Fruit fly (Drosophila melanogaster) whole organism, embryonic: Measurements from ENCODE around the gene CG11791.
A peak's percentile ranks its signal among the peaks of the same experiment; 100 is the strongest.

Experiments used
- Adf1 ChIP-seq: fragments of 200-800 bp; sonication (Bioruptor generic); IDR thresholded peaks from 2 replicates; pipeline ENCODE4 v1.3.6; 2022; ENCODE audit warnings: missing biosample characterization, missing genetic modification characterization
- Asciz ChIP-seq: fragments of 200-800 bp; sonication (Bioruptor generic); optimal IDR thresholded peaks from 2 replicates; lab custom pipeline; 2017; ENCODE audit warnings: missing biosample characterization, mild to moderate bottlenecking, missing genetic modification characterization, missing genetic modification reagents
- Bgb ChIP-seq: fragments of 200-800 bp; sonication (Bioruptor generic); IDR thresholded peaks from 2 replicates; pipeline ENCODE4 v1.3.6; 2022; ENCODE audit warnings: missing biosample characterization, missing genetic modification characterization; ENCODE audit not compliant: partially characterized antibody
- Blimp-1 ChIP-seq: fragments of 200-800 bp; sonication (Bioruptor generic); optimal IDR thresholded peaks from 3 replicates; lab custom pipeline; 2018; ENCODE audit warnings: missing biosample characterization, missing genetic modification characterization, mild to moderate bottlenecking, moderate library complexity, missing genetic modification reagents
- BtbVII ChIP-seq: fragments of 200-800 bp; sonication (Bioruptor generic); optimal IDR thresholded peaks from 3 replicates; lab custom pipeline; 2017; ENCODE audit warnings: missing biosample characterization, mild to moderate bottlenecking, missing genetic modification characterization
- CG10366 ChIP-seq: fragments of 200-800 bp; sonication (Bioruptor generic); IDR thresholded peaks from 2 replicates; pipeline ENCODE4 v1.3.6; 2022; ENCODE audit warnings: missing biosample characterization, missing genetic modification characterization
- CG11398 ChIP-seq: fragments of 200-800 bp; sonication (Bioruptor generic); optimal IDR thresholded peaks from 2 replicates; lab custom pipeline; 2016; ENCODE audit warnings: missing biosample characterization, missing genetic modification characterization
- CG12155 ChIP-seq: fragments of 200-800 bp; sonication (Bioruptor generic); optimal IDR thresholded peaks from 3 replicates; lab custom pipeline; 2016; ENCODE audit warnings: missing biosample characterization, missing genetic modification characterization
- CG12299 ChIP-seq: fragments of 200-800 bp; sonication (Bioruptor generic); optimal IDR thresholded peaks from 2 replicates; lab custom pipeline; 2018; ENCODE audit warnings: missing biosample characterization, mild to moderate bottlenecking, missing genetic modification characterization
- CG13296 ChIP-seq: fragments of 200-800 bp; sonication (Bioruptor generic); optimal IDR thresholded peaks from 3 replicates; lab custom pipeline; 2018; ENCODE audit warnings: missing biosample characterization, mild to moderate bottlenecking, missing genetic modification characterization
- CG1602 ChIP-seq: fragments of 200-800 bp; sonication (Bioruptor generic); optimal IDR thresholded peaks from 3 replicates; lab custom pipeline; 2016; ENCODE audit warnings: missing biosample characterization, missing genetic modification characterization
- CG16813 ChIP-seq: fragments of 200-800 bp; sonication (Bioruptor generic); IDR thresholded peaks from 3 replicates; pipeline ENCODE4 v1.3.6; 2022; ENCODE audit warnings: missing biosample characterization, missing genetic modification characterization; ENCODE audit not compliant: partially characterized antibody
- CG17385 ChIP-seq: fragments of 200-800 bp; sonication (Bioruptor generic); optimal IDR thresholded peaks from 3 replicates; lab custom pipeline; 2018; ENCODE audit warnings: missing biosample characterization, mild to moderate bottlenecking, missing genetic modification characterization
- CG1792 ChIP-seq: fragments of 200-800 bp; sonication (Bioruptor generic); optimal IDR thresholded peaks from 2 replicates; lab custom pipeline; 2016; ENCODE audit warnings: missing biosample characterization, missing genetic modification characterization
- CG18599 ChIP-seq: fragments of 200-800 bp; sonication (Bioruptor generic); optimal IDR thresholded peaks from 3 replicates; lab custom pipeline; 2017; ENCODE audit warnings: missing biosample characterization, missing genetic modification characterization, mild to moderate bottlenecking, moderate library complexity, missing genetic modification reagents
- CG2875 ChIP-seq: fragments of 200-800 bp; sonication (Bioruptor generic); optimal IDR thresholded peaks from 2 replicates; lab custom pipeline; 2017; ENCODE audit warnings: missing biosample characterization, mild to moderate bottlenecking, missing genetic modification characterization, missing genetic modification reagents
- CG32772 ChIP-seq: fragments of 200-800 bp; sonication (Bioruptor generic); IDR thresholded peaks from 2 replicates; pipeline ENCODE4 v1.3.6; 2022; ENCODE audit warnings: missing biosample characterization, missing genetic modification characterization
- CG33557 ChIP-seq: fragments of 200-800 bp; sonication (Bioruptor generic); optimal IDR thresholded peaks from 2 replicates; lab custom pipeline; 2019; ENCODE audit warnings: missing biosample characterization, mild to moderate bottlenecking, missing genetic modification characterization, moderate library complexity
- CG7271 ChIP-seq: fragments of 200-800 bp; sonication (Bioruptor generic); optimal IDR thresholded peaks from 2 replicates; lab custom pipeline; 2018; ENCODE audit warnings: missing biosample characterization, mild to moderate bottlenecking, missing genetic modification characterization, moderate library complexity
- CG7372 ChIP-seq: fragments of 200-800 bp; sonication (Bioruptor generic); IDR thresholded peaks from 2 replicates; pipeline ENCODE4 v1.3.6; 2022; ENCODE audit warnings: missing biosample characterization, missing genetic modification characterization
- CHES-1-like ChIP-seq: fragments of 200-800 bp; sonication (Bioruptor generic); optimal IDR thresholded peaks from 2 replicates; lab custom pipeline; 2016; ENCODE audit warnings: missing biosample characterization, missing genetic modification characterization
- CoRest ChIP-seq: fragments of 200-800 bp; sonication (Bioruptor generic); optimal IDR thresholded peaks from 3 replicates; lab custom pipeline; 2018; ENCODE audit warnings: missing biosample characterization, mild to moderate bottlenecking, missing genetic modification characterization, moderate library complexity
- D19B ChIP-seq: fragments of 200-800 bp; sonication (Bioruptor generic); optimal IDR thresholded peaks from 2 replicates; lab custom pipeline; 2017; ENCODE audit warnings: missing biosample characterization, mild to moderate bottlenecking, missing genetic modification characterization
- Dfd ChIP-seq, 2 experiments: fragments of >200 bp; optimal IDR thresholded peaks; 2 replicates each; lab custom pipeline; 2017; ENCODE audit warnings: missing biosample characterization in 2 of 2, missing genetic modification characterization in 2 of 2
- Dll ChIP-seq: fragments of 200-800 bp; sonication (Bioruptor generic); IDR thresholded peaks from 4 replicates; pipeline ENCODE4 v1.3.6; 2022; ENCODE audit warnings: missing biosample characterization, missing genetic modification characterization; ENCODE audit not compliant: partially characterized antibody
- Dp ChIP-seq: fragments of 200-800 bp; sonication (Bioruptor generic); optimal IDR thresholded peaks from 2 replicates; lab custom pipeline; 2018; ENCODE audit warnings: missing biosample characterization, mild to moderate bottlenecking, missing genetic modification characterization, moderate library complexity
- Drgx ChIP-seq: fragments of 200-800 bp; sonication (Bioruptor generic); IDR thresholded peaks from 2 replicates; pipeline ENCODE4 v1.3.6; 2022; ENCODE audit warnings: missing biosample characterization, missing genetic modification characterization
- Ets65A ChIP-seq: fragments of 200-800 bp; sonication (Bioruptor generic); peaks from one replicate; lab custom pipeline; 2016; ENCODE audit warnings: missing biosample characterization, missing genetic modification characterization
- Fer1 ChIP-seq: fragments of 200-800 bp; sonication (Bioruptor generic); optimal IDR thresholded peaks from 2 replicates; lab custom pipeline; 2017; ENCODE audit warnings: missing biosample characterization, mild to moderate bottlenecking, missing genetic modification characterization
- HHEX ChIP-seq: fragments of 200-800 bp; sonication (Bioruptor generic); optimal IDR thresholded peaks from 3 replicates; lab custom pipeline; 2017; ENCODE audit warnings: missing biosample characterization, mild to moderate bottlenecking, missing genetic modification characterization, missing genetic modification reagents
- Nf-YA ChIP-seq: fragments of 200-800 bp; sonication (Bioruptor generic); IDR thresholded peaks from 2 replicates; pipeline ENCODE4 v1.3.6; 2022; ENCODE audit warnings: missing biosample characterization, missing genetic modification characterization
- Oaz ChIP-seq: fragments of 200-800 bp; sonication (Bioruptor generic); IDR thresholded peaks from 2 replicates; pipeline ENCODE4 v1.3.6; 2022; ENCODE audit warnings: missing biosample characterization, missing genetic modification characterization
- Taf1 ChIP-seq: fragments of 200-800 bp; sonication (Bioruptor generic); IDR thresholded peaks from 2 replicates; pipeline ENCODE4 v1.3.6; 2022; ENCODE audit warnings: missing biosample characterization, missing genetic modification characterization
- Usf ChIP-seq: fragments of 200-800 bp; sonication (Bioruptor generic); optimal IDR thresholded peaks from 2 replicates; lab custom pipeline; 2017; ENCODE audit warnings: missing genotype, missing biosample characterization, missing genetic modification characterization
- ash1 ChIP-seq: fragments of 200-800 bp; sonication (Bioruptor generic); optimal IDR thresholded peaks from 2 replicates; lab custom pipeline; 2018; ENCODE audit warnings: missing biosample characterization, mild to moderate bottlenecking, missing genetic modification characterization
- bbx ChIP-seq: fragments of 200-800 bp; sonication (Bioruptor generic); IDR thresholded peaks from 2 replicates; pipeline ENCODE4 v1.3.6; 2022; ENCODE audit warnings: missing biosample characterization, missing genetic modification characterization; ENCODE audit not compliant: partially characterized antibody
- cg ChIP-seq: fragments of 200-800 bp; sonication (Bioruptor generic); optimal IDR thresholded peaks from 3 replicates; lab custom pipeline; 2019; ENCODE audit warnings: missing biosample characterization, mild to moderate bottlenecking, missing genetic modification characterization, moderate library complexity
- esg ChIP-seq: fragments of 200-800 bp; sonication (Bioruptor generic); conservative IDR thresholded peaks from 2 replicates; pipeline ENCODE4 v1.3.6; 2022; ENCODE audit warnings: missing biosample characterization, missing genetic modification characterization
- ewg ChIP-seq: fragments of 200-800 bp; sonication (Bioruptor generic); optimal IDR thresholded peaks from 3 replicates; lab custom pipeline; 2017; ENCODE audit warnings: mild to moderate bottlenecking, missing biosample characterization, missing genetic modification reagents, missing genetic modification characterization
- gcm2 ChIP-seq: fragments of 200-800 bp; sonication (Bioruptor generic); optimal IDR thresholded peaks from 2 replicates; lab custom pipeline; 2016; ENCODE audit warnings: missing biosample characterization, missing genetic modification characterization
- jumu ChIP-seq: fragments of 200-800 bp; sonication (Bioruptor generic); optimal IDR thresholded peaks from 3 replicates; lab custom pipeline; 2016; ENCODE audit warnings: missing biosample characterization, missing genetic modification characterization
- mirr ChIP-seq: fragments of 200-800 bp; sonication (Bioruptor generic); optimal IDR thresholded peaks from 3 replicates; lab custom pipeline; 2018; ENCODE audit warnings: missing biosample characterization, mild to moderate bottlenecking, missing genetic modification characterization
- odd ChIP-seq: fragments of 200-800 bp; sonication (Bioruptor generic); optimal IDR thresholded peaks from 2 replicates; lab custom pipeline; 2017; ENCODE audit warnings: missing biosample characterization, mild to moderate bottlenecking, missing genetic modification characterization
- pho ChIP-seq: fragments of 200-800 bp; sonication (Bioruptor generic); optimal IDR thresholded peaks from 2 replicates; lab custom pipeline; 2016; ENCODE audit warnings: missing biosample characterization, missing genetic modification characterization
- ro ChIP-seq: fragments of 200-800 bp; sonication (Bioruptor generic); IDR thresholded peaks from 2 replicates; pipeline ENCODE4 v1.3.6; 2022; ENCODE audit warnings: missing biosample characterization, missing genetic modification characterization
- tin ChIP-seq: fragments of 200-800 bp; sonication (Bioruptor generic); optimal IDR thresholded peaks from 3 replicates; lab custom pipeline; 2016; ENCODE audit warnings: missing biosample characterization, missing genetic modification characterization
- tna ChIP-seq: fragments of 200-800 bp; sonication (Bioruptor generic); IDR thresholded peaks from 2 replicates; pipeline ENCODE4 v1.3.6; 2022; ENCODE audit warnings: missing biosample characterization, missing genetic modification characterization; ENCODE audit not compliant: partially characterized antibody
- zen ChIP-seq: fragments of 200-800 bp; sonication (Bioruptor generic); optimal IDR thresholded peaks from 3 replicates; lab custom pipeline; 2018; ENCODE audit warnings: missing biosample characterization, mild to moderate bottlenecking, missing genetic modification characterization, moderate library complexity

The CG11791 gene

dm6 chr3R:25027281-25028219, 21.9 kb upstream of the CG11791 start (continued):
- TF ChIP-seq CG1792 (peak; percentile 22), CG13296 (peak; percentile 48), jumu (no peak), esg (GFP tag; lab: Robert Waterston, UW) (no peak; the same call in 1 of the 2 replicates), Taf1 (GFP tag; lab: Robert Waterston, UW) (no peak), ash1 (no peak), CHES-1-like (GFP tag; lab: Kevin White, UChicago) (no peak), CoRest (no peak), Adf1 (GFP tag; lab: Robert Waterston, UW) (no peak), Fer1 (peak; percentile 41), CG17385 (GFP tag; lab: Kevin White, UChicago) (peak; percentile 57), CG12155 (GFP tag; lab: Kevin White, UChicago) (peak; percentile 28), mirr (GFP tag; lab: Kevin White, UChicago) (peak; percentile 84), pho (GFP tag; lab: Kevin White, UChicago) (peak; percentile 44), BtbVII (peak; percentile 59), CG10366 (GFP tag; lab: Robert Waterston, UW) (no peak), CG1602 (no peak), tna (GFP tag; lab: Robert Waterston, UW) (no peak), Nf-YA (GFP tag; lab: Robert Waterston, UW) (no peak), CG33557 (no peak), Asciz (GFP tag; lab: Kevin White, UChicago) (peak; percentile 13), gcm2 (GFP tag; lab: Kevin White, UChicago) (no peak), Oaz (GFP tag; lab: Robert Waterston, UW) (no peak), HHEX (GFP tag; lab: Kevin White, UChicago) (peak; percentile 61), CG2875 (no peak), Ets65A (peak; percentile 90), Usf (peak; percentile 6), Blimp-1 (GFP tag; lab: Kevin White, UChicago) (no peak), CG7271 (tag; lab: Kevin White, UChicago) (no peak), D19B (GFP tag; lab: Kevin White, UChicago) (peak; percentile 52), bbx (GFP tag; lab: Robert Waterston, UW) (no peak), Drgx (GFP tag; lab: Robert Waterston, UW) (no peak; the same call in 1 of the 2 replicates), cg (no peak), CG32772 (GFP tag; lab: Robert Waterston, UW) (no peak), zen (no peak), CG16813 (GFP tag; lab: Robert Waterston, UW) (no peak), CG12299 (tag; lab: Kevin White, UChicago) (peak; percentile 17), CG18599 (GFP tag; lab: Kevin White, UChicago) (no peak), Dfd (GFP tag; optimal IDR thresholded peaks at IDR 0.05; lab: Kevin White, UChicago) (no peak), odd (GFP tag; lab: Kevin White, UChicago) (peak; percentile 20), ewg (GFP tag; lab: Kevin White, UChicago) (no peak), ro (GFP tag; lab: Robert Waterston, UW) (no peak), Dll (no peak), Dp (GFP tag; lab: Kevin White, UChicago) (no peak), CG11398 (GFP tag; lab: Kevin White, UChicago) (no peak), Bgb (GFP tag; lab: Robert Waterston, UW) (0 out of 2 replicates have a peak, but pooled peaks have one; percentile 28), tin (no peak), CG7372 (GFP tag; lab: Robert Waterston, UW) (no peak)
